Fruit fly (Drosophila melanogaster) whole organism, embryonic: ENCODE results near the gene CG17187.

Experiments
- Abd-B ChIP-seq: fragments of 200-800 bp; sonication (Bioruptor generic); optimal IDR thresholded peaks from 2 replicates; lab custom pipeline; 2018; ENCODE audit warnings: missing biosample characterization, mild to moderate bottlenecking, missing genetic modification characterization, moderate library complexity
- Atf-2 ChIP-seq: fragments of 200-800 bp; sonication (Bioruptor generic); optimal IDR thresholded peaks from 2 replicates; lab custom pipeline; 2016; ENCODE audit warnings: missing biosample characterization, missing genetic modification characterization
- CG1024 ChIP-seq: fragments of 200-800 bp; sonication (Bioruptor generic); IDR thresholded peaks from 2 replicates; pipeline ENCODE4 v1.3.6; 2022; ENCODE audit warnings: missing biosample characterization, missing genetic modification characterization
- CG10431 ChIP-seq: fragments of 200-800 bp; sonication (Bioruptor generic); optimal IDR thresholded peaks from 3 replicates; lab custom pipeline; 2018; ENCODE audit warnings: missing biosample characterization, mild to moderate bottlenecking, missing genetic modification characterization
- CG10654 ChIP-seq: fragments of 200-800 bp; sonication (Bioruptor generic); optimal IDR thresholded peaks from 2 replicates; lab custom pipeline; 2016; ENCODE audit warnings: missing biosample characterization, missing genetic modification characterization
- CG11247 ChIP-seq: fragments of 200-800 bp; sonication (Bioruptor generic); IDR thresholded peaks from 2 replicates; pipeline ENCODE4 v1.3.6; 2022; ENCODE audit warnings: missing biosample characterization, missing genetic modification characterization
- CG11456 ChIP-seq: fragments of 200-800 bp; sonication (Bioruptor generic); IDR thresholded peaks from 3 replicates; pipeline ENCODE4 v1.3.6; 2022; ENCODE audit warnings: missing biosample characterization, missing genetic modification characterization
- CG11504 ChIP-seq: fragments of 200-800 bp; sonication (Bioruptor generic); optimal IDR thresholded peaks from 3 replicates; lab custom pipeline; 2019; ENCODE audit warnings: missing biosample characterization, mild to moderate bottlenecking, missing genetic modification characterization, moderate library complexity
- CG11695 ChIP-seq: fragments of 200-800 bp; sonication (Bioruptor generic); IDR thresholded peaks from 3 replicates; pipeline ENCODE4 v1.3.6; 2022; ENCODE audit warnings: missing biosample characterization, missing genetic modification characterization
- CG13775 ChIP-seq: fragments of 200-800 bp; sonication (Bioruptor generic); optimal IDR thresholded peaks from 3 replicates; lab custom pipeline; 2017; ENCODE audit warnings: missing biosample characterization, mild to moderate bottlenecking, missing genetic modification characterization
- CG14710 ChIP-seq: fragments of 200-800 bp; sonication (Bioruptor generic); optimal IDR thresholded peaks from 3 replicates; lab custom pipeline; 2019; ENCODE audit warnings: missing biosample characterization, mild to moderate bottlenecking, missing genetic modification characterization, moderate library complexity
- CG15479 ChIP-seq: fragments of 200-800 bp; sonication (Bioruptor generic); optimal IDR thresholded peaks from 3 replicates; lab custom pipeline; 2019; ENCODE audit warnings: missing biosample characterization, mild to moderate bottlenecking, missing genetic modification characterization, moderate library complexity
- CG15601 ChIP-seq: fragments of 200-800 bp; sonication (Bioruptor generic); optimal IDR thresholded peaks from 3 replicates; lab custom pipeline; 2019; ENCODE audit warnings: missing biosample characterization, mild to moderate bottlenecking, missing genetic modification characterization, moderate library complexity
- CG16813 ChIP-seq: fragments of 200-800 bp; sonication (Bioruptor generic); IDR thresholded peaks from 3 replicates; pipeline ENCODE4 v1.3.6; 2022; ENCODE audit warnings: missing biosample characterization, missing genetic modification characterization; ENCODE audit not compliant: partially characterized antibody
- CG17359 ChIP-seq: fragments of 200-800 bp; sonication (Bioruptor generic); optimal IDR thresholded peaks from 3 replicates; lab custom pipeline; 2018; ENCODE audit warnings: missing biosample characterization, mild to moderate bottlenecking, missing genetic modification characterization, moderate library complexity
- CG17802 ChIP-seq: fragments of 200-800 bp; sonication (Bioruptor generic); optimal IDR thresholded peaks from 2 replicates; lab custom pipeline; 2018; ENCODE audit warnings: missing biosample characterization, mild to moderate bottlenecking, missing genetic modification characterization, moderate library complexity
- CG18599 ChIP-seq: fragments of 200-800 bp; sonication (Bioruptor generic); optimal IDR thresholded peaks from 3 replicates; lab custom pipeline; 2017; ENCODE audit warnings: missing biosample characterization, missing genetic modification characterization, mild to moderate bottlenecking, moderate library complexity, missing genetic modification reagents
- CG2199 ChIP-seq: fragments of 200-800 bp; sonication (Bioruptor generic); IDR thresholded peaks from 3 replicates; pipeline ENCODE4 v1.3.6; 2022; ENCODE audit warnings: missing biosample characterization, missing genetic modification characterization
- CG32772 ChIP-seq: fragments of 200-800 bp; sonication (Bioruptor generic); IDR thresholded peaks from 2 replicates; pipeline ENCODE4 v1.3.6; 2022; ENCODE audit warnings: missing biosample characterization, missing genetic modification characterization
- CG34422 ChIP-seq: fragments of 200-800 bp; sonication (Bioruptor generic); IDR thresholded peaks from 3 replicates; pipeline ENCODE4 v1.3.6; 2022; ENCODE audit warnings: missing biosample characterization, missing genetic modification characterization
- CG42726 ChIP-seq: fragments of 200-800 bp; sonication (Bioruptor generic); IDR thresholded peaks from 2 replicates; pipeline ENCODE4 v1.3.6; 2022; ENCODE audit warnings: missing biosample characterization, missing genetic modification characterization; ENCODE audit not compliant: partially characterized antibody
- CG4360 ChIP-seq: fragments of 200-800 bp; sonication (Bioruptor generic); IDR thresholded peaks from 2 replicates; pipeline ENCODE4 v1.3.6; 2022; ENCODE audit warnings: missing biosample characterization, missing genetic modification characterization
- CG4730 ChIP-seq: fragments of 200-800 bp; sonication (Bioruptor generic); IDR thresholded peaks from 2 replicates; pipeline ENCODE4 v1.3.6; 2022; ENCODE audit warnings: missing biosample characterization, missing genetic modification characterization
- CG4854 ChIP-seq: fragments of 200-800 bp; sonication (Bioruptor generic); optimal IDR thresholded peaks from 2 replicates; lab custom pipeline; 2016; ENCODE audit warnings: missing biosample characterization, missing genetic modification characterization, inconsistent platforms
- CG5953 ChIP-seq: fragments of 200-800 bp; sonication (Bioruptor generic); IDR thresholded peaks from 2 replicates; pipeline ENCODE4 v1.3.6; 2022; ENCODE audit warnings: missing biosample characterization, missing genetic modification characterization
- CG6175 ChIP-seq: fragments of 200-800 bp; sonication (Bioruptor generic); IDR thresholded peaks from 3 replicates; pipeline ENCODE4 v1.3.6; 2022; ENCODE audit warnings: missing biosample characterization, missing genetic modification characterization
- CG7745 ChIP-seq: fragments of 200-800 bp; sonication (Bioruptor generic); optimal IDR thresholded peaks from 2 replicates; lab custom pipeline; 2018; ENCODE audit warnings: missing biosample characterization, mild to moderate bottlenecking, missing genetic modification characterization, moderate library complexity
- CG7839 ChIP-seq: fragments of 200-800 bp; sonication (Bioruptor generic); optimal IDR thresholded peaks from 3 replicates; lab custom pipeline; 2018; ENCODE audit warnings: missing biosample characterization, mild to moderate bottlenecking, missing genetic modification characterization, moderate library complexity
- Gug ChIP-seq: fragments of 200-800 bp; sonication (Bioruptor generic); IDR thresholded peaks from 4 replicates; pipeline ENCODE4 v1.3.6; 2022; ENCODE audit warnings: missing biosample characterization, missing genetic modification characterization
- MBD-R2 ChIP-seq: fragments of 200-800 bp; sonication (Bioruptor generic); IDR thresholded peaks from 2 replicates; pipeline ENCODE4 v1.3.6; 2022; ENCODE audit warnings: missing biosample characterization, missing genetic modification characterization
- Stat92E ChIP-seq, 3 experiments: fragments of >200 bp in 2 of 3; fragments of 200-800 bp in 1 of 3; sonication (Bioruptor generic) in 1 of 3; optimal IDR thresholded peaks; 2 replicates each; lab custom pipeline; 2017 to 2019; ENCODE audit warnings: missing biosample characterization in 3 of 3, missing genetic modification characterization in 3 of 3, mild to moderate bottlenecking in 1 of 3, moderate library complexity in 1 of 3
- ap ChIP-seq: fragments of 200-800 bp; sonication (Bioruptor generic); IDR thresholded peaks from 2 replicates; pipeline ENCODE4 v1.3.6; 2022; ENCODE audit warnings: missing biosample characterization, missing genetic modification characterization
- crc ChIP-seq: fragments of 200-800 bp; sonication (Bioruptor generic); optimal IDR thresholded peaks from 2 replicates; lab custom pipeline; 2016; ENCODE audit warnings: missing biosample characterization, missing genetic modification characterization
- cwo ChIP-seq: fragments of 200-800 bp; sonication (Bioruptor generic); optimal IDR thresholded peaks from 3 replicates; lab custom pipeline; 2017; ENCODE audit warnings: missing biosample characterization, missing genetic modification characterization, mild to moderate bottlenecking, moderate library complexity, missing genetic modification reagents
- dati ChIP-seq: fragments of 200-800 bp; sonication (Bioruptor generic); IDR thresholded peaks from 2 replicates; pipeline ENCODE4 v1.3.6; 2022; ENCODE audit warnings: missing biosample characterization, missing genetic modification characterization
- dimm ChIP-seq: fragments of 200-800 bp; sonication (Bioruptor generic); IDR thresholded peaks from 2 replicates; pipeline ENCODE4 v1.3.6; 2022; ENCODE audit warnings: missing biosample characterization, missing genetic modification characterization
- esg ChIP-seq: fragments of 200-800 bp; sonication (Bioruptor generic); conservative IDR thresholded peaks from 2 replicates; pipeline ENCODE4 v1.3.6; 2022; ENCODE audit warnings: missing biosample characterization, missing genetic modification characterization
- gcm2 ChIP-seq: fragments of 200-800 bp; sonication (Bioruptor generic); optimal IDR thresholded peaks from 2 replicates; lab custom pipeline; 2016; ENCODE audit warnings: missing biosample characterization, missing genetic modification characterization
- gem ChIP-seq: fragments of 200-800 bp; sonication (Bioruptor generic); optimal IDR thresholded peaks from 2 replicates; lab custom pipeline; 2019; ENCODE audit warnings: missing biosample characterization, mild to moderate bottlenecking, missing genetic modification characterization, moderate library complexity
- hbn ChIP-seq: fragments of 200-800 bp; sonication (Bioruptor generic); IDR thresholded peaks from 2 replicates; pipeline ENCODE4 v1.3.6; 2022; ENCODE audit warnings: missing biosample characterization, missing genetic modification characterization; ENCODE audit not compliant: partially characterized antibody
- lbe ChIP-seq: fragments of 200-800 bp; sonication (Bioruptor generic); optimal IDR thresholded peaks from 2 replicates; lab custom pipeline; 2016; ENCODE audit warnings: missing biosample characterization, mild to moderate bottlenecking, missing genetic modification characterization
- lola ChIP-seq, 3 experiments: fragments of >200 bp in 2 of 3; fragments of 200-800 bp in 1 of 3; sonication (Bioruptor generic) in 1 of 3; optimal IDR thresholded peaks; 2 replicates each; lab custom pipeline; 2017 to 2019; ENCODE audit warnings: missing biosample characterization in 3 of 3, missing genetic modification characterization in 3 of 3, mild to moderate bottlenecking in 1 of 3, moderate library complexity in 1 of 3
- luna ChIP-seq: fragments of 200-800 bp; sonication (Bioruptor generic); optimal IDR thresholded peaks from 2 replicates; lab custom pipeline; 2016; ENCODE audit warnings: missing biosample characterization, missing genetic modification characterization
- pros ChIP-seq: fragments of 200-800 bp; sonication (Bioruptor generic); optimal IDR thresholded peaks from 3 replicates; lab custom pipeline; 2019; ENCODE audit warnings: missing biosample characterization, mild to moderate bottlenecking, missing genetic modification characterization, moderate library complexity
- psq ChIP-seq: fragments of 200-800 bp; sonication (Bioruptor generic); optimal IDR thresholded peaks from 2 replicates; lab custom pipeline; 2017; ENCODE audit warnings: missing biosample characterization, missing genetic modification characterization
- pum ChIP-seq: fragments of 200-800 bp; sonication (Bioruptor generic); optimal IDR thresholded peaks from 2 replicates; lab custom pipeline; 2016; ENCODE audit warnings: missing biosample characterization, missing genetic modification characterization
- tx ChIP-seq: fragments of 200-800 bp; sonication (Bioruptor generic); optimal IDR thresholded peaks from 2 replicates; lab custom pipeline; 2016; ENCODE audit warnings: missing biosample characterization, missing genetic modification characterization
- unpg ChIP-seq: fragments of 200-800 bp; sonication (Bioruptor generic); optimal IDR thresholded peaks from 3 replicates; lab custom pipeline; 2018; ENCODE audit warnings: missing biosample characterization, mild to moderate bottlenecking, missing genetic modification characterization, moderate library complexity

Gene CG17187

dm6 chr3R:11211291-11212061, 20.2 kb downstream of the CG17187 start (continued):
- TF ChIP-seq CG4360 (GFP tag; lab: Robert Waterston, UW) = peak; percentile 73
- TF ChIP-seq Stat92E (GFP tag; optimal IDR thresholded peaks at IDR 0.05; lab: Kevin White, UChicago) = no peak
- TF ChIP-seq tx (GFP tag; lab: Kevin White, UChicago) = peak; percentile 65
- 0 out of 2 replicates have a peak, but pooled peaks have one; percentile 36 for TF ChIP-seq CG1024
- TF ChIP-seq psq (GFP tag; lab: Kevin White, UChicago) = peak; percentile 40
- TF ChIP-seq CG13775 (GFP tag; lab: Kevin White, UChicago) = peak; percentile 53
- TF ChIP-seq esg (GFP tag; lab: Robert Waterston, UW) = peak; percentile 52
- TF ChIP-seq lola (GFP tag; optimal IDR thresholded peaks at IDR 0.05; lab: Kevin White, UChicago) = peak in 1 of 3 experiments; percentile 49
- peak; percentile 61 for TF ChIP-seq CG32772 (GFP tag; lab: Robert Waterston, UW)
- no peak for TF ChIP-seq CG16813 (GFP tag; lab: Robert Waterston, UW)
- TF ChIP-seq CG11247 (GFP tag; lab: Robert Waterston, UW) = peak; percentile 60
- TF ChIP-seq unpg (GFP tag; lab: Kevin White, UChicago) = peak; percentile 65
- no peak for TF ChIP-seq CG10431
- peak; percentile 39; the same call in 1 of the 2 replicates for TF ChIP-seq ap (GFP tag; lab: Robert Waterston, UW)
- peak; percentile 67 for TF ChIP-seq CG4854 (GFP tag; lab: Kevin White, UChicago)
- peak; percentile 73 for TF ChIP-seq CG18599 (GFP tag; lab: Kevin White, UChicago)
- no peak; the same call in 1 of the 2 replicates for TF ChIP-seq MBD-R2 (GFP tag; lab: Robert Waterston, UW)
- TF ChIP-seq crc = peak; percentile 41
- TF ChIP-seq dati (GFP tag; lab: Robert Waterston, UW) = no peak
- TF ChIP-seq CG11695 (GFP tag; lab: Robert Waterston, UW) = peak; percentile 63; the same call in 2 of the 3 replicates
- no peak for TF ChIP-seq CG42726 (GFP tag; lab: Robert Waterston, UW)
- TF ChIP-seq CG11456 (GFP tag; lab: Robert Waterston, UW) = peak; percentile 86
- 0 out of 3 replicates have a peak, but pooled peaks have one; percentile 28 for TF ChIP-seq CG2199 (GFP tag; lab: Robert Waterston, UW)
- TF ChIP-seq CG5953 (GFP tag; lab: Robert Waterston, UW) = peak; percentile 55
- TF ChIP-seq CG14710 (tag; lab: Kevin White, UChicago) = peak; percentile 40
- TF ChIP-seq CG11504 (tag; lab: Kevin White, UChicago) = peak; percentile 73
- TF ChIP-seq gem (tag; lab: Kevin White, UChicago) = peak; percentile 80
- no peak for TF ChIP-seq CG15601 (tag; lab: Kevin White, UChicago)
- no peak for TF ChIP-seq CG7745
- peak; percentile 23 for TF ChIP-seq CG10654 (GFP tag; lab: Kevin White, UChicago)
- TF ChIP-seq CG34422 = peak; percentile 77
- no peak for TF ChIP-seq hbn (GFP tag; lab: Robert Waterston, UW)
- no peak for TF ChIP-seq CG15479
- peak; percentile 45 for TF ChIP-seq lbe (GFP tag; lab: Kevin White, UChicago)
- TF ChIP-seq cwo = peak; percentile 96
- TF ChIP-seq Abd-B = peak; percentile 76
- peak; percentile 87 for TF ChIP-seq Gug (GFP tag; lab: Robert Waterston, UW)
- TF ChIP-seq dimm (GFP tag; lab: Robert Waterston, UW) = 0 out of 2 replicates have a peak, but pooled peaks have one; percentile 27
- peak; percentile 56; the same call in 1 of the 2 replicates for TF ChIP-seq CG4730 (GFP tag; lab: Robert Waterston, UW)
- peak; percentile 48 for TF ChIP-seq Atf-2 (GFP tag; lab: Kevin White, UChicago)
- peak; percentile 63; the same call in 1 of the 3 replicates for TF ChIP-seq CG6175 (GFP tag; lab: Robert Waterston, UW)
- TF ChIP-seq luna (GFP tag; lab: Kevin White, UChicago) = peak; percentile 42
- TF ChIP-seq pum (GFP tag; lab: Kevin White, UChicago) = peak; percentile 67
- TF ChIP-seq pros = peak; percentile 34
- peak; percentile 18 for TF ChIP-seq gcm2 (GFP tag; lab: Kevin White, UChicago)
- peak; percentile 75 for TF ChIP-seq CG7839 (tag; lab: Kevin White, UChicago)
- peak; percentile 73 for TF ChIP-seq CG17359
- peak; percentile 38 for TF ChIP-seq CG17802 (tag; lab: Kevin White, UChicago)
